Worm (Caenorhabditis elegans): ENCODE results near the gene pals-25.

pals-25 gene

ce11 chrIII:86316-86715 is 48.0 kb upstream of the pals-25 start, which contains the start of gene attf-3 (continued):
- TF ChIP-seq pha-4 (tag; optimal IDR thresholded peaks at IDR 0.05) (no peak), madf-8 (GFP tag; conservative IDR thresholded peaks at IDR 0.05) (peak; percentile 56), ztf-6 (GFP tag; IDR thresholded peaks at IDR 0.05) (no peak), lin-35 (GFP tag; optimal IDR thresholded peaks at IDR 0.05) (peak in 1 of 3 experiments; percentile 36), nhr-27 (tag; optimal IDR thresholded peaks at IDR 0.05) (no peak), sptf-2 (GFP tag; optimal IDR thresholded peaks at IDR 0.05) (no peak), mes-4 (tag; optimal IDR thresholded peaks at IDR 0.05) (no peak), sdz-38 (tag; optimal IDR thresholded peaks at IDR 0.05) (no peak), ceh-27 (GFP tag; optimal IDR thresholded peaks at IDR 0.05) (peak; percentile 13), snpc-4 (GFP tag; optimal IDR thresholded peaks at IDR 0.05) (peak; percentile 30), snpc-4 (tag; optimal IDR thresholded peaks at IDR 0.05) (peak in 2 of 4 experiments; percentile 38), Y53F4B.3 (GFP tag; IDR thresholded peaks at IDR 0.05) (no peak), hmg-1.2 (GFP tag; IDR thresholded peaks at IDR 0.05) (peak; percentile 94), Y95B8A.8 (GFP tag; IDR thresholded peaks at IDR 0.05) (peak; percentile 50; the same call in 1 of the 2 replicates), B0336.3 (GFP tag; IDR thresholded peaks at IDR 0.05) (0 out of 2 replicates have a peak, but pooled peaks have one; percentile 30), lir-1 (GFP tag; conservative IDR thresholded peaks at IDR 0.05) (no peak), attf-6 (GFP tag; IDR thresholded peaks at IDR 0.05) (no peak), hsf-1 (GFP tag; IDR thresholded peaks at IDR 0.05) (no peak), let-526 (GFP tag; IDR thresholded peaks at IDR 0.05) (no peak), dpff-1 (tag; optimal IDR thresholded peaks at IDR 0.05) (no peak), ztf-26 (tag; optimal IDR thresholded peaks at IDR 0.05) (no peak), ceh-79 (tag; optimal IDR thresholded peaks at IDR 0.05) (no peak), ceh-100 (GFP tag; IDR thresholded peaks at IDR 0.05) (no peak), unc-130 (GFP tag; optimal IDR thresholded peaks at IDR 0.05) (no peak), pbrm-1 (GFP tag; IDR thresholded peaks at IDR 0.05) (no peak), fkh-3 (tag; optimal IDR thresholded peaks at IDR 0.05) (no peak), mel-28 (tag; optimal IDR thresholded peaks at IDR 0.05; ENCODE audit: borderline replicate concordance) (no peak), attf-3 (GFP tag; conservative IDR thresholded peaks at IDR 0.05) (peak; percentile 93), ceh-58 (GFP tag; IDR thresholded peaks at IDR 0.05) (no peak), zfh-2 (GFP tag; conservative IDR thresholded peaks at IDR 0.05) (0 out of 2 replicates have a peak, but pooled peaks have one; percentile 9), F23B12.7 (tag; optimal IDR thresholded peaks at IDR 0.05; ENCODE audit: insufficient read depth) (no peak), D2030.7 (GFP tag; IDR thresholded peaks at IDR 0.05) (peak; percentile 95), ZK185.1 (tag; optimal IDR thresholded peaks at IDR 0.05; ENCODE audit: poor library complexity, severe bottlenecking) (no peak), rec-8 (tag; optimal IDR thresholded peaks at IDR 0.05) (no peak), bed-2 (GFP tag; IDR thresholded peaks at IDR 0.05) (no peak), zim-3 (tag; optimal IDR thresholded peaks at IDR 0.05) (no peak), unc-62 (GFP tag; optimal IDR thresholded peaks at IDR 0.05) (no peak), hlh-12 (tag; optimal IDR thresholded peaks at IDR 0.05) (no peak), K11D2.4 (GFP tag; IDR thresholded peaks at IDR 0.05) (no peak), Y67H2A.10 (GFP tag; conservative IDR thresholded peaks at IDR 0.05) (no peak), lin-26 (GFP tag; IDR thresholded peaks at IDR 0.05) (no peak), cebp-2 (GFP tag; IDR thresholded peaks at IDR 0.05) (no peak), C17E4.6 (GFP tag; IDR thresholded peaks at IDR 0.05) (no peak), mcd-1 (GFP tag; IDR thresholded peaks at IDR 0.05) (peak; percentile 48; the same call in 1 of the 2 replicates), atf-7 (tag; optimal IDR thresholded peaks at IDR 0.05) (no peak), B0261.1 (tag; optimal IDR thresholded peaks at IDR 0.05) (no peak), ceh-40 (GFP tag; IDR thresholded peaks at IDR 0.05) (no peak), ztf-3 (GFP tag; optimal IDR thresholded peaks at IDR 0.05) (no peak), akir-1 (GFP tag; optimal IDR thresholded peaks at IDR 0.05) (no peak), lag-1 (GFP tag; IDR thresholded peaks at IDR 0.05) (no peak)
